Fruit fly (Drosophila melanogaster) whole organism, prepupa: ENCODE measurements around the gene Dbct.

Experiments used
- Blimp-1 ChIP-seq: fragments of 200-800 bp; sonication (Bioruptor generic); optimal IDR thresholded peaks from 3 replicates; lab custom pipeline; 2017; ENCODE audit warnings: missing biosample characterization, missing genetic modification characterization, mild to moderate bottlenecking, moderate library complexity, missing genetic modification reagents
- CG10631 ChIP-seq: fragments of 200-800 bp; sonication (Bioruptor generic); optimal IDR thresholded peaks from 2 replicates; lab custom pipeline; 2016; ENCODE audit warnings: missing biosample characterization, missing genetic modification characterization
- CG10669 ChIP-seq: fragments of 200-800 bp; sonication (Bioruptor generic); optimal IDR thresholded peaks from 3 replicates; lab custom pipeline; 2018; ENCODE audit warnings: missing biosample characterization, mild to moderate bottlenecking, missing genetic modification characterization, moderate library complexity
- CG11294 ChIP-seq: fragments of 200-800 bp; sonication (Bioruptor generic); IDR thresholded peaks from 2 replicates; pipeline ENCODE4 v1.3.6; 2022; ENCODE audit warnings: missing biosample characterization, missing genetic modification characterization
- CG11762 ChIP-seq: fragments of 200-800 bp; sonication (Bioruptor generic); optimal IDR thresholded peaks from 3 replicates; lab custom pipeline; 2016; ENCODE audit warnings: missing biosample characterization, missing genetic modification characterization; ENCODE audit not compliant: insufficient read depth
- CG11902 ChIP-seq: fragments of 200-800 bp; sonication (Bioruptor generic); optimal IDR thresholded peaks from 3 replicates; lab custom pipeline; 2016; ENCODE audit warnings: missing biosample characterization, missing genetic modification characterization
- CG1621 ChIP-seq: fragments of 200-800 bp; sonication (Bioruptor generic); optimal IDR thresholded peaks from 3 replicates; lab custom pipeline; 2018; ENCODE audit warnings: missing biosample characterization, mild to moderate bottlenecking, missing genetic modification characterization
- CG16779 ChIP-seq: fragments of 200-800 bp; sonication (Bioruptor generic); optimal IDR thresholded peaks from 3 replicates; lab custom pipeline; 2017; ENCODE audit warnings: missing biosample characterization, mild to moderate bottlenecking, missing genetic modification characterization
- CG3032 ChIP-seq: fragments of 200-800 bp; optimal IDR thresholded peaks from 2 replicates; lab custom pipeline; 2019; ENCODE audit warnings: missing biosample characterization, mild to moderate bottlenecking, missing genetic modification characterization, moderate library complexity
- CG31627 ChIP-seq: fragments of 200-800 bp; sonication (Bioruptor generic); optimal IDR thresholded peaks from 3 replicates; lab custom pipeline; 2016; ENCODE audit warnings: missing biosample characterization, missing genetic modification characterization
- CG32006 ChIP-seq: fragments of 200-800 bp; sonication (Bioruptor generic); optimal IDR thresholded peaks from 3 replicates; lab custom pipeline; 2017; ENCODE audit warnings: missing biosample characterization, mild to moderate bottlenecking, missing genetic modification characterization
- CG34406 ChIP-seq: fragments of 200-800 bp; sonication (Bioruptor generic); optimal IDR thresholded peaks from 3 replicates; lab custom pipeline; 2016; ENCODE audit warnings: missing biosample characterization, missing genetic modification characterization
- CG3919 ChIP-seq: fragments of 200-800 bp; sonication (Bioruptor generic); optimal IDR thresholded peaks from 3 replicates; lab custom pipeline; 2016; ENCODE audit warnings: missing biosample characterization, missing genetic modification characterization
- CG4318 ChIP-seq: fragments of 200-800 bp; sonication (Bioruptor generic); optimal IDR thresholded peaks from 3 replicates; lab custom pipeline; 2017; ENCODE audit warnings: missing biosample characterization, mild to moderate bottlenecking, missing genetic modification characterization
- CG6163 ChIP-seq: fragments of 200-800 bp; sonication (Bioruptor generic); IDR thresholded peaks from 3 replicates; pipeline ENCODE4 v1.3.6; 2022; ENCODE audit warnings: missing biosample characterization, missing genetic modification characterization
- CG6808 ChIP-seq: fragments of 200-800 bp; sonication (Bioruptor generic); optimal IDR thresholded peaks from 3 replicates; lab custom pipeline; 2017; ENCODE audit warnings: missing biosample characterization, missing genetic modification characterization, mild to moderate bottlenecking, moderate library complexity, missing genetic modification reagents
- CG8119 ChIP-seq: fragments of 200-800 bp; sonication (Bioruptor generic); IDR thresholded peaks from 3 replicates; pipeline ENCODE4 v1.3.6; 2022; ENCODE audit warnings: missing biosample characterization, missing genetic modification characterization
- CG8319 ChIP-seq: fragments of 200-800 bp; sonication (Bioruptor generic); optimal IDR thresholded peaks from 3 replicates; lab custom pipeline; 2016; ENCODE audit warnings: missing biosample characterization, missing genetic modification characterization
- CG8632 ChIP-seq: fragments of 200-800 bp; sonication (Bioruptor generic); optimal IDR thresholded peaks from 3 replicates; lab custom pipeline; 2016; ENCODE audit warnings: missing biosample characterization, missing genetic modification characterization
- CG9139 ChIP-seq: fragments of 200-800 bp; sonication (Bioruptor generic); optimal IDR thresholded peaks from 3 replicates; lab custom pipeline; 2017; ENCODE audit warnings: missing biosample characterization, mild to moderate bottlenecking, missing genetic modification characterization
- Eip78C ChIP-seq: fragments of 200-800 bp; sonication (Bioruptor generic); peaks from one replicate; lab custom pipeline; 2016; ENCODE audit warnings: missing biosample characterization, missing genetic modification characterization
- Eip93F ChIP-seq: fragments of 200-800 bp; sonication (Bioruptor generic); optimal IDR thresholded peaks from 2 replicates; lab custom pipeline; 2016; ENCODE audit warnings: missing biosample characterization, mild to moderate bottlenecking, missing genetic modification characterization
- Gug ChIP-seq: fragments of 200-800 bp; sonication (Bioruptor generic); IDR thresholded peaks from 2 replicates; pipeline ENCODE4 v1.3.6; 2022; ENCODE audit warnings: missing biosample characterization, missing genetic modification characterization
- Hr38 ChIP-seq: sonication (Bioruptor generic); optimal IDR thresholded peaks from 2 replicates; lab custom pipeline; 2016; ENCODE audit warnings: missing biosample characterization, missing genetic modification characterization
- Hr39 ChIP-seq: fragments of 200-800 bp; sonication (Bioruptor generic); optimal IDR thresholded peaks from 2 replicates; lab custom pipeline; 2016; ENCODE audit warnings: missing biosample characterization, missing genetic modification characterization
- Hr4 ChIP-seq: fragments of 200-800 bp; sonication (Bioruptor generic); optimal IDR thresholded peaks from 3 replicates; lab custom pipeline; 2016; ENCODE audit warnings: missing biosample characterization, missing genetic modification characterization
- Met ChIP-seq: fragments of 200-800 bp; sonication (Bioruptor generic); optimal IDR thresholded peaks from 3 replicates; lab custom pipeline; 2016; ENCODE audit warnings: missing biosample characterization, missing genetic modification characterization
- Sox14 ChIP-seq: fragments of 200-800 bp; sonication (Bioruptor generic); optimal IDR thresholded peaks from 3 replicates; lab custom pipeline; 2016; ENCODE audit warnings: missing biosample characterization, missing genetic modification characterization
- Sox15 ChIP-seq: fragments of 200-800 bp; sonication (Bioruptor generic); optimal IDR thresholded peaks from 3 replicates; lab custom pipeline; 2016; ENCODE audit warnings: missing biosample characterization, missing genetic modification characterization
- achi ChIP-seq: fragments of 200-800 bp; sonication (Bioruptor generic); optimal IDR thresholded peaks from 3 replicates; lab custom pipeline; 2016; ENCODE audit warnings: missing biosample characterization, missing genetic modification characterization
- acj6 ChIP-seq: fragments of 200-800 bp; sonication (Bioruptor generic); optimal IDR thresholded peaks from 3 replicates; lab custom pipeline; 2016; ENCODE audit warnings: missing biosample characterization, missing genetic modification characterization
- cyc ChIP-seq: fragments of 200-800 bp; sonication (Bioruptor generic); optimal IDR thresholded peaks from 3 replicates; lab custom pipeline; 2016; ENCODE audit warnings: missing biosample characterization, missing genetic modification characterization
- dac ChIP-seq: fragments of 200-800 bp; sonication (Bioruptor generic); optimal IDR thresholded peaks from 2 replicates; lab custom pipeline; 2017; ENCODE audit warnings: missing biosample characterization, mild to moderate bottlenecking, missing genetic modification characterization
- dsx ChIP-seq: fragments of 200-800 bp; optimal IDR thresholded peaks from 3 replicates; lab custom pipeline; 2019; ENCODE audit warnings: missing biosample characterization, mild to moderate bottlenecking, missing genetic modification characterization, moderate library complexity; ENCODE audit not compliant: poor library complexity, severe bottlenecking
- eg ChIP-seq: fragments of 200-800 bp; sonication (Bioruptor generic); IDR thresholded peaks from 3 replicates; pipeline ENCODE4 v1.3.6; 2022; ENCODE audit warnings: missing biosample characterization, missing genetic modification characterization
- esn ChIP-seq: fragments of 200-800 bp; sonication (Bioruptor generic); optimal IDR thresholded peaks from 2 replicates; lab custom pipeline; 2016; ENCODE audit warnings: missing biosample characterization, mild to moderate bottlenecking, missing genetic modification characterization, moderate library complexity
- fd59A ChIP-seq: fragments of 200-800 bp; sonication (Bioruptor generic); optimal IDR thresholded peaks from 2 replicates; lab custom pipeline; 2017; ENCODE audit warnings: missing biosample characterization, mild to moderate bottlenecking, missing genetic modification characterization, missing genetic modification reagents
- fd85E ChIP-seq: fragments of 200-800 bp; sonication (Bioruptor generic); optimal IDR thresholded peaks from 3 replicates; lab custom pipeline; 2016; ENCODE audit warnings: missing biosample characterization, missing genetic modification characterization
- fkh ChIP-seq: fragments of 200-800 bp; sonication (Bioruptor generic); optimal IDR thresholded peaks from 3 replicates; lab custom pipeline; 2017; ENCODE audit warnings: missing biosample characterization, mild to moderate bottlenecking, missing genetic modification characterization, moderate library complexity
- lz ChIP-seq: fragments of 200-800 bp; sonication (Bioruptor generic); optimal IDR thresholded peaks from 3 replicates; lab custom pipeline; 2016; ENCODE audit warnings: missing biosample characterization, missing genetic modification characterization
- net ChIP-seq: fragments of 200-800 bp; sonication (Bioruptor generic); optimal IDR thresholded peaks from 3 replicates; lab custom pipeline; 2016; ENCODE audit warnings: missing biosample characterization, missing genetic modification characterization
- pdm3 ChIP-seq: fragments of 200-800 bp; sonication (Bioruptor generic); optimal IDR thresholded peaks from 3 replicates; lab custom pipeline; 2016; ENCODE audit warnings: missing biosample characterization, missing genetic modification characterization
- salr ChIP-seq, 2 experiments: fragments of 200-800 bp; sonication (Bioruptor generic); optimal IDR thresholded peaks; 3 replicates each; lab custom pipeline; 2016 to 2018; ENCODE audit warnings: missing biosample characterization in 2 of 2, missing genetic modification characterization in 2 of 2, mild to moderate bottlenecking in 1 of 2
- spab ChIP-seq: fragments of 200-800 bp; sonication (Bioruptor generic); optimal IDR thresholded peaks from 2 replicates; lab custom pipeline; 2017; ENCODE audit warnings: missing biosample characterization, mild to moderate bottlenecking, missing genetic modification characterization, missing genetic modification reagents
- ss ChIP-seq, 2 experiments: fragments of 200-800 bp; sonication (Bioruptor generic); optimal IDR thresholded peaks; 2 replicates in 1 of 2; 3 replicates in 1 of 2; lab custom pipeline; 2017 to 2018; ENCODE audit warnings: mild to moderate bottlenecking in 2 of 2, missing biosample characterization in 2 of 2, missing genetic modification characterization in 2 of 2, moderate library complexity in 1 of 2
- topi ChIP-seq: fragments of 200-800 bp; sonication (Bioruptor generic); optimal IDR thresholded peaks from 3 replicates; lab custom pipeline; 2016; ENCODE audit warnings: missing biosample characterization, missing genetic modification characterization
- vri ChIP-seq: fragments of 200-800 bp; sonication (Bioruptor generic); optimal IDR thresholded peaks from 3 replicates; lab custom pipeline; 2016; ENCODE audit warnings: missing biosample characterization, mild to moderate bottlenecking, missing genetic modification characterization

The Dbct gene

DNA sequence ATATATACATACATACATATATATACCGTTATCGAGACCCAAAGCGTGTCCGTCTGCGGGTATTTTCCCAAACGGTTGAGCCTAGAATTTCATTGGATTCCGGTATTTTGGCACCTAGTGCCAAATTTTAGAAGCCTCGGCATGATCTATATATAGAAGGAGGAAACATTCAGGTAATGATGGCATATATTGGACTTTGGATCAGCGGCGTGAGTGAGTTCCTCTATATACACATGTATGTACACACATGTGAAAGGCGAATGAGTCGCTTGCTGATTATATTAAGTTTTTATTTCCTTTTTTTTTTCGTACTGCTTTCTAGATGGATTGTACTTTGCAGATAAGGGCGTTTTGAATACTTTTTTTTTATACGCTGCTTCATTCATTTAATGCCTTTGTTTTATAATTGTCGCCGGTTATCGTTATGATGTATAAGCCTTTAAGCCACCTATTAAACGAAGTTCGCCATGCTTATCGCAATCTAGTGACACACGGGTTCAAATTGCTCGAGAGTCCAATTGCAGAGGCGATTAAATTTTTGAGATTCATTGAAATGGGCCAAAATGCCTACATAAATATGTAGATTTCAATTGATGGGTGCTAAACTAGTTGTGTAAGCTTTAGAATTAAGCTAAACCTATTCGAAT is 6.6 kb upstream of the Dbct start (continued):
- TF ChIP-seq CG6163 (GFP tag; lab: Robert Waterston, UW) (peak; percentile 48; the same call in 2 of the 3 replicates), CG1621 (tag; lab: Kevin White, UChicago) (no peak), spab (peak; percentile 32), CG31627 (GFP tag; lab: Kevin White, UChicago) (no peak), CG16779 (tag; lab: Kevin White, UChicago) (peak; percentile 41), cyc (GFP tag; lab: Kevin White, UChicago) (no peak), net (peak; percentile 25), Eip93F (GFP tag; lab: Kevin White, UChicago) (peak; percentile 62), CG11902 (GFP tag; lab: Kevin White, UChicago) (no peak), dsx (GFP tag; lab: Kevin White, UChicago) (no peak), lz (GFP tag; lab: Kevin White, UChicago) (no peak), CG8632 (GFP tag; lab: Kevin White, UChicago) (no peak), Hr39 (GFP tag; lab: Kevin White, UChicago) (no peak)

DNA sequence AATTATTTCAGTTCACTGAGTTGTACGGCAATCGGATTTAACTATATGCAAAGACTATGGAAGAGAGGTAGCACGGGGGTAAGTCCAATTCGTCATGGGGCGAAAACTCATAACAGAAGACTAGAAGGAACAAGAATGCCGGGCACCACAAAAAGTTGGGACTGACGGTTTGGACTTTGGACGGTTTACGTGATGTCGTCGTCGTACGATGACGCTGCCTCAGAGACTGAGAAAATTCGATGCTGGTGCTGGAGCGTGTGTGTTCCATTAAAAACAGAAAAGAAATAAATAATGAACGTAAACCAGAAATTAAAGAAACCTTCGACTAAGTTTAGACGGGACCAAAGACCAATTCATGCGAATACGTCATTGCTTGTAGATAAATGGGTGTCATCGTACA is 6.0 kb upstream of the Dbct start:
- TF ChIP-seq CG32006 (no peak), CG3032 (tag; lab: Kevin White, UChicago) (no peak), ss (GFP tag; optimal IDR thresholded peaks at IDR 0.05; lab: Kevin White, UChicago) (peak; percentile 80 to 83), CG8319 (GFP tag; lab: Kevin White, UChicago) (no peak), CG4318 (GFP tag; lab: Kevin White, UChicago) (no peak), CG9139 (GFP tag; lab: Kevin White, UChicago) (peak; percentile 74), vri (no peak), Blimp-1 (GFP tag; lab: Kevin White, UChicago) (no peak), Sox15 (GFP tag; lab: Kevin White, UChicago) (no peak), eg (GFP tag; lab: Robert Waterston, UW) (0 out of 3 replicates have a peak, but pooled peaks have one; percentile 9), CG34406 (GFP tag; lab: Kevin White, UChicago) (no peak), achi (GFP tag; lab: Kevin White, UChicago) (no peak), CG8632 (GFP tag; lab: Kevin White, UChicago) (no peak), fd85E (GFP tag; lab: Kevin White, UChicago) (no peak), CG16779 (tag; lab: Kevin White, UChicago) (no peak), Sox14 (GFP tag; lab: Kevin White, UChicago) (no peak), dsx (GFP tag; lab: Kevin White, UChicago) (no peak), CG6808 (GFP tag; lab: Kevin White, UChicago) (peak; percentile 81), dac (GFP tag; lab: Kevin White, UChicago) (no peak), Hr39 (GFP tag; lab: Kevin White, UChicago) (no peak), CG3919 (GFP tag; lab: Kevin White, UChicago) (peak; percentile 9), Eip78C (GFP tag; lab: Kevin White, UChicago) (no peak), Hr38 (no peak), CG11902 (GFP tag; lab: Kevin White, UChicago) (no peak), CG11762 (GFP tag; lab: Kevin White, UChicago) (no peak), spab (peak; percentile 27), pdm3 (no peak), CG10631 (GFP tag; lab: Kevin White, UChicago) (no peak), fkh (no peak), topi (no peak), CG6163 (GFP tag; lab: Robert Waterston, UW) (no peak), Gug (no peak), Hr4 (GFP tag; lab: Kevin White, UChicago) (no peak), esn (GFP tag; lab: Kevin White, UChicago) (no peak), CG11294 (no peak), salr (GFP tag; optimal IDR thresholded peaks at IDR 0.05; lab: Kevin White, UChicago) (peak in 1 of 2 experiments; percentile 10), CG1621 (tag; lab: Kevin White, UChicago) (peak; percentile 19), CG8119 (GFP tag; lab: Robert Waterston, UW) (peak; percentile 25; the same call in 1 of the 3 replicates), Met (GFP tag; lab: Kevin White, UChicago) (no peak), fd59A (GFP tag; lab: Kevin White, UChicago) (no peak), Eip93F (GFP tag; lab: Kevin White, UChicago) (no peak), CG10669 (GFP tag; lab: Kevin White, UChicago) (peak; percentile 13), acj6 (GFP tag; lab: Kevin White, UChicago) (no peak)
